Fruit fly (Drosophila melanogaster): ENCODE results near the gene CG12783.

DNA sequence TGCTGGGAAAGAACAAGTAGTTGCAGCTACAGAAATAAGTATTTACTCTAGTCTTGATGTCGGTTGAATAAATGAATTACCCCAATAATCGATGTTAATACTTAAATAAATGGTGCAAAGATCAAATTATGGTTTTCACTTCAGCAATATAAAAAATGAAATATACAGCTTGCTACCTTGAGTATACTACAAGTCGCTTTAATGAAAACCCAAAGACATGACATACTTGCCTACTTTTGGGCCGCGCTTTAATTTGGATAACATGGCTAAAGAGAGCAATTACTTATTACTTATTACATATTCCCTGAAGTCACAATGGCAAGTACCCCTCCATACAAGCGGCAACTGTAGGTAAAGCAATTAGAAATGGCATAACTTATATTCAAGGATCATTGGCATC lies 2.0 kb downstream of the CG12783 start:
- TF ChIP-seq EcR (GFP tag; optimal IDR thresholded peaks at IDR 0.05) (no peak), usp (GFP tag; optimal IDR thresholded peaks at IDR 0.05) (no peak), Dll (optimal IDR thresholded peaks at IDR 0.05) (no peak), CG8478 (optimal IDR thresholded peaks at IDR 0.05) (no peak)
